Fruit fly (Drosophila melanogaster) whole organism, embryonic: ENCODE results near the gene Nmdar2.

Experiments
- CG11398 ChIP-seq: fragments of 200-800 bp; sonication (Bioruptor generic); optimal IDR thresholded peaks from 2 replicates; lab custom pipeline; 2016; ENCODE audit warnings: missing biosample characterization, missing genetic modification characterization
- bigmax ChIP-seq: fragments of 200-800 bp; sonication (Bioruptor generic); optimal IDR thresholded peaks from 2 replicates; lab custom pipeline; 2018; ENCODE audit warnings: missing biosample characterization, mild to moderate bottlenecking, missing genetic modification characterization

Gene Nmdar2

dm6 chrX:1452130-1452529, 55.5 kb downstream of the Nmdar2 start, which contains the start of gene Gr2a (continued):
- no peak for TF ChIP-seq CG11398
- no peak for TF ChIP-seq bigmax (GFP tag; lab: Kevin White, UChicago)
- TF ChIP-seq, all 482 proteins: peak for 0
